Worm (Caenorhabditis elegans): ENCODE measurements around the gene col-132.

col-132 gene

ce11 chrIV:13066044-13066443 is 24.8 kb downstream of the col-132 start:
- no peak for TF ChIP-seq unc-62 (GFP tag; optimal IDR thresholded peaks at IDR 0.05)

ce11 chrIV:13063714-13064113 is 27.2 kb downstream of the col-132 start, which contains the start of gene scl-5:
scl-5 (plus strand) TSS chrIV:13064014.
- no peak for TF ChIP-seq unc-62 (GFP tag; optimal IDR thresholded peaks at IDR 0.05)

ce11 chrIV:13059284-13059683 is 31.6 kb downstream of the col-132 start, which contains the start of gene scl-3:
scl-3 (plus strand) TSS chrIV:13059584.
- no peak for TF ChIP-seq unc-62 (GFP tag; optimal IDR thresholded peaks at IDR 0.05)

ce11 chrIV:13057418-13057817 is 33.4 kb downstream of the col-132 start, which contains the start of gene scl-2:
scl-2 (plus strand) TSS chrIV:13057710.
- no peak for TF ChIP-seq unc-62 (GFP tag; optimal IDR thresholded peaks at IDR 0.05)

ce11 chrIV:13056026-13056425 is 34.8 kb downstream of the col-132 start, which contains the start of gene scl-1:
scl-1 (plus strand) TSS chrIV:13056326.
- no peak for TF ChIP-seq unc-62 (GFP tag; optimal IDR thresholded peaks at IDR 0.05)

- no peak for TF ChIP-seq unc-62 (GFP tag; optimal IDR thresholded peaks at IDR 0.05)
Observed at ce11 chrIV:13052568-13052967, 38.3 kb downstream of the col-132 start, which contains the start of gene F49E11.7. F49E11.7 (plus strand) TSS chrIV:13052868.

- TF ChIP-seq unc-62 (GFP tag; optimal IDR thresholded peaks at IDR 0.05): no peak
Observed at ce11 chrIV:13051073-13051472, 39.8 kb downstream of the col-132 start, which contains the start of gene scl-11. scl-11 (plus strand) TSS chrIV:13051373.

ce11 chrIV:13048157-13048556 is 42.7 kb downstream of the col-132 start, which contains the start of gene scl-10:
scl-10 (plus strand) TSS chrIV:13048457.
- no peak for TF ChIP-seq unc-62 (GFP tag; optimal IDR thresholded peaks at IDR 0.05)

- TF ChIP-seq unc-62 (GFP tag; optimal IDR thresholded peaks at IDR 0.05): no peak
Observed at ce11 chrIV:13046848-13047247, 44.0 kb downstream of the col-132 start, which contains the start of gene scl-9. scl-9 (plus strand) TSS chrIV:13047148.

ce11 chrIV:13044980-13045379 is 45.9 kb downstream of the col-132 start:
- no peak for TF ChIP-seq unc-62 (GFP tag; optimal IDR thresholded peaks at IDR 0.05)

ce11 chrIV:13042091-13042490 is 48.8 kb downstream of the col-132 start, which contains the start of gene amt-2:
amt-2 (plus strand) TSS chrIV:13042391.
- no peak for TF ChIP-seq unc-62 (GFP tag; optimal IDR thresholded peaks at IDR 0.05)

ce11 chrIV:13041486-13041885 is 49.4 kb downstream of the col-132 start:
- no peak for TF ChIP-seq unc-62 (GFP tag; optimal IDR thresholded peaks at IDR 0.05)
